Fruit fly (Drosophila melanogaster): Measurements from ENCODE around the gene CG32983.
A peak's percentile ranks its signal among the peaks of the same experiment; 100 is the strongest.

CG32983 gene

dm6 chr2L:8834806-8835483, 30.7 kb upstream of the CG32983 start (continued):
- TF ChIP-seq Blimp-1 (GFP tag; optimal IDR thresholded peaks at IDR 0.05) (no peak), CG11762 (GFP tag; optimal IDR thresholded peaks at IDR 0.05; ENCODE audit: insufficient read depth) (no peak), esn (GFP tag; optimal IDR thresholded peaks at IDR 0.05) (peak; percentile 79), CG9139 (GFP tag; optimal IDR thresholded peaks at IDR 0.05) (peak; percentile 71), CG6808 (GFP tag; optimal IDR thresholded peaks at IDR 0.05) (peak; percentile 55), cyc (GFP tag; optimal IDR thresholded peaks at IDR 0.05) (peak; percentile 84), fkh (GFP tag; optimal IDR thresholded peaks at IDR 0.05) (no peak), fd85E (GFP tag; optimal IDR thresholded peaks at IDR 0.05) (no peak), CG6792 (GFP tag; optimal IDR thresholded peaks at IDR 0.05) (peak; percentile 78), Eip75B (GFP tag; optimal IDR thresholded peaks at IDR 0.05) (peak; percentile 73), CG32006 (GFP tag; optimal IDR thresholded peaks at IDR 0.05) (peak; percentile 69), ss (GFP tag; optimal IDR thresholded peaks at IDR 0.05) (peak; percentile 73 to 81), CG8632 (GFP tag; optimal IDR thresholded peaks at IDR 0.05) (peak; percentile 74), Hr39 (GFP tag; optimal IDR thresholded peaks at IDR 0.05) (peak; percentile 50), Hr4 (GFP tag; optimal IDR thresholded peaks at IDR 0.05) (peak; percentile 36), Smox (GFP tag; optimal IDR thresholded peaks at IDR 0.05) (peak; percentile 66), achi (GFP tag; optimal IDR thresholded peaks at IDR 0.05) (peak; percentile 79), CG15336 (GFP tag; IDR thresholded peaks at IDR 0.05) (peak; percentile 82), pdm3 (GFP tag; optimal IDR thresholded peaks at IDR 0.05) (peak; percentile 74), Met (GFP tag; optimal IDR thresholded peaks at IDR 0.05) (peak; percentile 88), fd59A (GFP tag; optimal IDR thresholded peaks at IDR 0.05) (peak; percentile 60), CG34406 (GFP tag; optimal IDR thresholded peaks at IDR 0.05) (peak; percentile 74), Eip93F (GFP tag; optimal IDR thresholded peaks at IDR 0.05) (no peak), spab (GFP tag; optimal IDR thresholded peaks at IDR 0.05) (peak; percentile 56), CG8119 (GFP tag; IDR thresholded peaks at IDR 0.05) (peak; percentile 82), CG6854 (GFP tag; optimal IDR thresholded peaks at IDR 0.05) (no peak), svp (GFP tag) (peak; percentile 94), CG7368 (GFP tag; optimal IDR thresholded peaks at IDR 0.05) (peak; percentile 61), Hr38 (GFP tag; optimal IDR thresholded peaks at IDR 0.05) (no peak), CG6276 (GFP tag; optimal IDR thresholded peaks at IDR 0.05) (no peak), CG3032 (tag; optimal IDR thresholded peaks at IDR 0.05) (peak; percentile 30)

dm6 chr2L:8839193-8839592, 26.5 kb upstream of the CG32983 start:
- TF ChIP-seq vri (GFP tag; optimal IDR thresholded peaks at IDR 0.05): no peak
- no peak for TF ChIP-seq dac (GFP tag; optimal IDR thresholded peaks at IDR 0.05)
- TF ChIP-seq CG6276 (GFP tag; optimal IDR thresholded peaks at IDR 0.05): no peak
- no peak for TF ChIP-seq CG32006 (GFP tag; optimal IDR thresholded peaks at IDR 0.05)
- TF ChIP-seq CG31627 (GFP tag; optimal IDR thresholded peaks at IDR 0.05): no peak
- TF ChIP-seq Ets21C (GFP tag; optimal IDR thresholded peaks at IDR 0.05): no peak
- no peak for TF ChIP-seq CG7368 (GFP tag; optimal IDR thresholded peaks at IDR 0.05)
- no peak for TF ChIP-seq Hr38 (GFP tag; optimal IDR thresholded peaks at IDR 0.05)
- no peak for TF ChIP-seq fd85E (GFP tag; optimal IDR thresholded peaks at IDR 0.05)
- TF ChIP-seq eg (GFP tag; IDR thresholded peaks at IDR 0.05): no peak
- no peak for TF ChIP-seq Sox14 (GFP tag; optimal IDR thresholded peaks at IDR 0.05)
- no peak for TF ChIP-seq achi (GFP tag; optimal IDR thresholded peaks at IDR 0.05)

dm6 chr2L:8840717-8841116, 24.9 kb upstream of the CG32983 start:
- TF ChIP-seq esn (GFP tag; optimal IDR thresholded peaks at IDR 0.05) (no peak), eg (GFP tag; IDR thresholded peaks at IDR 0.05) (no peak), dsx (GFP tag; optimal IDR thresholded peaks at IDR 0.05; ENCODE audit: poor library complexity, severe bottlenecking) (no peak), CG10669 (GFP tag; optimal IDR thresholded peaks at IDR 0.05) (no peak), Sox14 (GFP tag; optimal IDR thresholded peaks at IDR 0.05) (no peak), Smox (GFP tag; optimal IDR thresholded peaks at IDR 0.05) (no peak), acj6 (GFP tag; optimal IDR thresholded peaks at IDR 0.05) (no peak), CG6808 (GFP tag; optimal IDR thresholded peaks at IDR 0.05) (no peak), Hr38 (GFP tag; optimal IDR thresholded peaks at IDR 0.05) (no peak), CG4318 (GFP tag; optimal IDR thresholded peaks at IDR 0.05) (no peak), ss (GFP tag; optimal IDR thresholded peaks at IDR 0.05) (no peak), CG31627 (GFP tag; optimal IDR thresholded peaks at IDR 0.05) (no peak), topi (GFP tag; optimal IDR thresholded peaks at IDR 0.05) (no peak), CG8632 (GFP tag; optimal IDR thresholded peaks at IDR 0.05) (no peak), CG3032 (tag; optimal IDR thresholded peaks at IDR 0.05) (no peak), CG32006 (GFP tag; optimal IDR thresholded peaks at IDR 0.05) (no peak), cyc (GFP tag; optimal IDR thresholded peaks at IDR 0.05) (no peak), salr (GFP tag; optimal IDR thresholded peaks at IDR 0.05) (no peak), Hr4 (GFP tag; optimal IDR thresholded peaks at IDR 0.05) (no peak), CG3919 (GFP tag; optimal IDR thresholded peaks at IDR 0.05) (no peak)
